Fruit fly (Drosophila melanogaster) whole organism, prepupa: Measurements from ENCODE around the gene RabX6.

Experiments
- CG16779 ChIP-seq: fragments of 200-800 bp; sonication (Bioruptor generic); optimal IDR thresholded peaks from 3 replicates; lab custom pipeline; 2017; ENCODE audit warnings: missing biosample characterization, mild to moderate bottlenecking, missing genetic modification characterization
- CG6854 ChIP-seq: fragments of 200-800 bp; sonication (Bioruptor generic); optimal IDR thresholded peaks from 2 replicates; lab custom pipeline; 2017; ENCODE audit warnings: missing biosample characterization, mild to moderate bottlenecking, missing genetic modification characterization
- OdsH ChIP-seq: fragments of 200-800 bp; sonication (Bioruptor generic); optimal IDR thresholded peaks from 3 replicates; lab custom pipeline; 2016; ENCODE audit warnings: missing biosample characterization, missing genetic modification characterization
- Sox14 ChIP-seq: fragments of 200-800 bp; sonication (Bioruptor generic); optimal IDR thresholded peaks from 3 replicates; lab custom pipeline; 2016; ENCODE audit warnings: missing biosample characterization, missing genetic modification characterization
- dsx ChIP-seq: fragments of 200-800 bp; optimal IDR thresholded peaks from 3 replicates; lab custom pipeline; 2019; ENCODE audit warnings: missing biosample characterization, mild to moderate bottlenecking, missing genetic modification characterization, moderate library complexity; ENCODE audit not compliant: poor library complexity, severe bottlenecking
- fd59A ChIP-seq: fragments of 200-800 bp; sonication (Bioruptor generic); optimal IDR thresholded peaks from 2 replicates; lab custom pipeline; 2017; ENCODE audit warnings: missing biosample characterization, mild to moderate bottlenecking, missing genetic modification characterization, missing genetic modification reagents
- ss ChIP-seq, 2 experiments: fragments of 200-800 bp; sonication (Bioruptor generic); optimal IDR thresholded peaks; 2 replicates in 1 of 2; 3 replicates in 1 of 2; lab custom pipeline; 2017 to 2018; ENCODE audit warnings: mild to moderate bottlenecking in 2 of 2, missing biosample characterization in 2 of 2, missing genetic modification characterization in 2 of 2, moderate library complexity in 1 of 2

- TF ChIP-seq CG6854 (GFP tag; lab: Kevin White, UChicago) (peak; percentile 58), CG16779 (tag; lab: Kevin White, UChicago) (no peak), dsx (GFP tag; lab: Kevin White, UChicago) (peak; percentile 38), Sox14 (GFP tag; lab: Kevin White, UChicago) (peak; percentile 80), fd59A (GFP tag; lab: Kevin White, UChicago) (peak; percentile 49), ss (GFP tag; optimal IDR thresholded peaks at IDR 0.05; lab: Kevin White, UChicago) (peak; percentile 54 to 70), OdsH (peak; percentile 78)
These were observed 35.3 kb downstream of the RabX6 start for dm6 chr3L:725527-726191.
